Fruit fly (Drosophila melanogaster) whole organism, embryonic: Measurements from ENCODE around the gene mRpL13.

Experiments used
- Ada2b ChIP-seq: fragments of 200-800 bp; sonication (Bioruptor generic); IDR thresholded peaks from 2 replicates; pipeline ENCODE4 v1.3.6; 2022; ENCODE audit warnings: missing biosample characterization, missing genetic modification characterization
- BEAF-32 ChIP-seq: fragments of 200-800 bp; sonication (Bioruptor generic); optimal IDR thresholded peaks from 3 replicates; lab custom pipeline; 2017; ENCODE audit warnings: missing biosample characterization, missing genetic modification characterization, mild to moderate bottlenecking, moderate library complexity, missing genetic modification reagents
- CG10209 ChIP-seq: fragments of 200-800 bp; sonication (Bioruptor generic); optimal IDR thresholded peaks from 3 replicates; lab custom pipeline; 2017; ENCODE audit warnings: missing biosample characterization, mild to moderate bottlenecking, missing genetic modification characterization, missing genetic modification reagents
- CG10274 ChIP-seq: fragments of 200-800 bp; sonication (Bioruptor generic); optimal IDR thresholded peaks from 3 replicates; lab custom pipeline; 2017; ENCODE audit warnings: missing biosample characterization, mild to moderate bottlenecking, missing genetic modification characterization
- CG10979 ChIP-seq: fragments of 200-800 bp; sonication (Bioruptor generic); optimal IDR thresholded peaks from 2 replicates; lab custom pipeline; 2018; ENCODE audit warnings: missing biosample characterization, mild to moderate bottlenecking, missing genetic modification characterization, moderate library complexity
- CG11456 ChIP-seq: fragments of 200-800 bp; sonication (Bioruptor generic); IDR thresholded peaks from 3 replicates; pipeline ENCODE4 v1.3.6; 2022; ENCODE audit warnings: missing biosample characterization, missing genetic modification characterization
- CG11504 ChIP-seq: fragments of 200-800 bp; sonication (Bioruptor generic); optimal IDR thresholded peaks from 3 replicates; lab custom pipeline; 2019; ENCODE audit warnings: missing biosample characterization, mild to moderate bottlenecking, missing genetic modification characterization, moderate library complexity
- CG11696 ChIP-seq: fragments of 200-800 bp; sonication (Bioruptor generic); IDR thresholded peaks from 2 replicates; pipeline ENCODE4 v1.3.6; 2022; ENCODE audit warnings: missing biosample characterization, missing genetic modification characterization
- CG14014 ChIP-seq: fragments of 200-800 bp; sonication (Bioruptor generic); IDR thresholded peaks from 2 replicates; pipeline ENCODE4 v1.3.6; 2022; ENCODE audit warnings: missing biosample characterization, missing genetic modification characterization
- CG14710 ChIP-seq: fragments of 200-800 bp; sonication (Bioruptor generic); optimal IDR thresholded peaks from 3 replicates; lab custom pipeline; 2019; ENCODE audit warnings: missing biosample characterization, mild to moderate bottlenecking, missing genetic modification characterization, moderate library complexity
- CG1602 ChIP-seq: fragments of 200-800 bp; sonication (Bioruptor generic); optimal IDR thresholded peaks from 3 replicates; lab custom pipeline; 2016; ENCODE audit warnings: missing biosample characterization, missing genetic modification characterization
- CG1647 ChIP-seq: fragments of 200-800 bp; sonication (Bioruptor generic); optimal IDR thresholded peaks from 3 replicates; lab custom pipeline; 2016; ENCODE audit warnings: missing biosample characterization, missing genetic modification characterization
- CG16863 ChIP-seq: fragments of 200-800 bp; sonication (Bioruptor generic); optimal IDR thresholded peaks from 3 replicates; lab custom pipeline; 2016; ENCODE audit warnings: missing biosample characterization, missing genetic modification characterization
- CG17186 ChIP-seq: fragments of 200-800 bp; sonication (Bioruptor generic); optimal IDR thresholded peaks from 3 replicates; lab custom pipeline; 2017; ENCODE audit warnings: missing biosample characterization, missing genetic modification reagents, missing genetic modification characterization
- CG18619 ChIP-seq: fragments of 200-800 bp; sonication (Bioruptor generic); optimal IDR thresholded peaks from 3 replicates; lab custom pipeline; 2017; ENCODE audit warnings: missing biosample characterization, mild to moderate bottlenecking, missing genetic modification characterization
- CG30020 ChIP-seq: fragments of 200-800 bp; optimal IDR thresholded peaks from 2 replicates; lab custom pipeline; 2019; ENCODE audit warnings: missing biosample characterization, mild to moderate bottlenecking, missing genetic modification characterization, moderate library complexity
- CG3407 ChIP-seq: fragments of 200-800 bp; sonication (Bioruptor generic); optimal IDR thresholded peaks from 2 replicates; lab custom pipeline; 2018; ENCODE audit warnings: missing biosample characterization, mild to moderate bottlenecking, missing genetic modification characterization
- CG6791 ChIP-seq: fragments of 200-800 bp; sonication (Bioruptor generic); IDR thresholded peaks from 3 replicates; pipeline ENCODE4 v1.3.6; 2022; ENCODE audit warnings: missing biosample characterization, missing genetic modification characterization; ENCODE audit not compliant: partially characterized antibody
- CG6854 ChIP-seq: fragments of 200-800 bp; sonication (Bioruptor generic); optimal IDR thresholded peaks from 3 replicates; lab custom pipeline; 2017; ENCODE audit warnings: missing biosample characterization, mild to moderate bottlenecking, missing genetic modification characterization
- CG7357 ChIP-seq: fragments of 200-800 bp; sonication (Bioruptor generic); IDR thresholded peaks from 3 replicates; pipeline ENCODE4 v1.3.6; 2022; ENCODE audit warnings: missing biosample characterization, missing genetic modification characterization
- Chrac-16 ChIP-seq: fragments of 200-800 bp; sonication (Bioruptor generic); optimal IDR thresholded peaks from 3 replicates; lab custom pipeline; 2016; ENCODE audit warnings: missing biosample characterization, missing genetic modification characterization
- CkIIα-i1 ChIP-seq: fragments of 200-800 bp; sonication (Bioruptor generic); IDR thresholded peaks from 2 replicates; pipeline ENCODE4 v1.3.6; 2022; ENCODE audit warnings: missing biosample characterization, missing genetic modification characterization
- D ChIP-seq, 2 experiments: fragments of 200-800 bp in 1 of 2; fragments of >200 bp in 1 of 2; sonication (Bioruptor generic) in 1 of 2; optimal IDR thresholded peaks; 2 replicates in 1 of 2; 3 replicates in 1 of 2; lab custom pipeline; 2017; ENCODE audit warnings: mild to moderate bottlenecking in 1 of 2, missing biosample characterization in 1 of 2, missing genetic modification characterization in 1 of 2, missing genetic modification reagents in 1 of 2
- Deaf1 ChIP-seq: fragments of 200-800 bp; optimal IDR thresholded peaks from 3 replicates; lab custom pipeline; 2019; ENCODE audit warnings: missing biosample characterization, mild to moderate bottlenecking, missing genetic modification characterization, moderate library complexity
- Hey ChIP-seq: fragments of 200-800 bp; sonication (Bioruptor generic); optimal IDR thresholded peaks from 3 replicates; lab custom pipeline; 2018; ENCODE audit warnings: missing biosample characterization, mild to moderate bottlenecking, missing genetic modification characterization
- Meics ChIP-seq: fragments of 200-800 bp; sonication (Bioruptor generic); optimal IDR thresholded peaks from 2 replicates; lab custom pipeline; 2017; ENCODE audit warnings: missing biosample characterization, mild to moderate bottlenecking, missing genetic modification characterization
- Mes4 ChIP-seq: fragments of 200-800 bp; sonication (Bioruptor generic); optimal IDR thresholded peaks from 2 replicates; lab custom pipeline; 2016; ENCODE audit warnings: missing biosample characterization, missing genetic modification characterization
- Sin3A ChIP-seq: fragments of >200 bp; optimal IDR thresholded peaks from 2 replicates; lab custom pipeline; 2018
- Six4 ChIP-seq: fragments of 200-800 bp; sonication (Bioruptor generic); optimal IDR thresholded peaks from 2 replicates; lab custom pipeline; 2016; ENCODE audit warnings: missing biosample characterization, missing genetic modification characterization
- Sry-β ChIP-seq: fragments of 200-800 bp; sonication (Bioruptor generic); optimal IDR thresholded peaks from 2 replicates; lab custom pipeline; 2018; ENCODE audit warnings: missing biosample characterization, mild to moderate bottlenecking, missing genetic modification characterization, moderate library complexity
- Usf ChIP-seq: fragments of 200-800 bp; sonication (Bioruptor generic); optimal IDR thresholded peaks from 2 replicates; lab custom pipeline; 2017; ENCODE audit warnings: missing genotype, missing biosample characterization, missing genetic modification characterization
- abd-A ChIP-seq: fragments of 200-800 bp; sonication (Bioruptor generic); optimal IDR thresholded peaks from 3 replicates; lab custom pipeline; 2019; ENCODE audit warnings: missing biosample characterization, mild to moderate bottlenecking, missing genetic modification characterization, moderate library complexity
- amos ChIP-seq: fragments of 200-800 bp; sonication (Bioruptor generic); IDR thresholded peaks from 2 replicates; pipeline ENCODE4 v1.3.6; 2022; ENCODE audit warnings: missing biosample characterization, missing genetic modification characterization; ENCODE audit not compliant: partially characterized antibody
- ato ChIP-seq: fragments of 200-800 bp; sonication (Bioruptor generic); IDR thresholded peaks from 2 replicates; pipeline ENCODE4 v1.3.6; 2022; ENCODE audit warnings: missing biosample characterization, missing genetic modification characterization; ENCODE audit not compliant: partially characterized antibody
- bab2 ChIP-seq: fragments of 200-800 bp; sonication (Bioruptor generic); optimal IDR thresholded peaks from 2 replicates; lab custom pipeline; 2016; ENCODE audit warnings: missing biosample characterization, missing genetic modification characterization
- ci ChIP-seq: fragments of 200-800 bp; sonication (Bioruptor generic); IDR thresholded peaks from 3 replicates; pipeline ENCODE4 v1.3.6; 2022; ENCODE audit warnings: missing biosample characterization, missing genetic modification characterization
- croc ChIP-seq: fragments of 200-800 bp; sonication (Bioruptor generic); conservative IDR thresholded peaks from 3 replicates; pipeline ENCODE4 v1.3.6; 2022; ENCODE audit warnings: missing biosample characterization, missing genetic modification characterization
- dpn ChIP-seq, 2 experiments: fragments of 200-800 bp; sonication (Bioruptor generic); optimal IDR thresholded peaks; 3 replicates each; lab custom pipeline; 2016; ENCODE audit warnings: missing biosample characterization in 2 of 2, missing genetic modification characterization in 2 of 2
- gcm ChIP-seq: fragments of 200-800 bp; sonication (Bioruptor generic); optimal IDR thresholded peaks from 2 replicates; lab custom pipeline; 2019; ENCODE audit warnings: missing biosample characterization, mild to moderate bottlenecking, missing genetic modification characterization, moderate library complexity
- hkb ChIP-seq, 2 experiments: fragments of 200-800 bp in 1 of 2; fragments of >200 bp in 1 of 2; sonication (Bioruptor generic) in 1 of 2; IDR thresholded peaks in 1 of 2; optimal IDR thresholded peaks in 1 of 2; 2 replicates each; pipeline versions ENCODE4 v1.3.6 to Lab custom; 2017 to 2022; ENCODE audit warnings: missing biosample characterization in 1 of 2, missing genetic modification characterization in 1 of 2
- hth ChIP-seq: fragments of >200 bp; optimal IDR thresholded peaks from 2 replicates; lab custom pipeline; 2017; ENCODE audit warnings: inconsistent platforms
- klu ChIP-seq: fragments of 200-800 bp; sonication (Bioruptor generic); IDR thresholded peaks from 2 replicates; pipeline ENCODE4 v1.3.6; 2022; ENCODE audit warnings: missing biosample characterization, missing genetic modification characterization
- scrt ChIP-seq: fragments of 200-800 bp; sonication (Bioruptor generic); optimal IDR thresholded peaks from 2 replicates; lab custom pipeline; 2018; ENCODE audit warnings: missing biosample characterization, mild to moderate bottlenecking, missing genetic modification characterization, moderate library complexity
- sens ChIP-seq: fragments of 200-800 bp; sonication (Bioruptor generic); peaks from one replicate; lab custom pipeline; 2016; ENCODE audit warnings: missing biosample characterization, missing genetic modification characterization
- slbo ChIP-seq: fragments of 200-800 bp; sonication (Bioruptor generic); IDR thresholded peaks from 2 replicates; pipeline ENCODE4 v1.3.6; 2022; ENCODE audit warnings: missing biosample characterization, missing genetic modification characterization
- slou ChIP-seq: fragments of 200-800 bp; sonication (Bioruptor generic); optimal IDR thresholded peaks from 3 replicates; lab custom pipeline; 2016; ENCODE audit warnings: missing biosample characterization, missing genetic modification characterization
- sob ChIP-seq: fragments of 200-800 bp; sonication (Bioruptor generic); IDR thresholded peaks from 2 replicates; pipeline ENCODE4 v1.3.6; 2022; ENCODE audit warnings: missing biosample characterization, missing genetic modification characterization
- tin ChIP-seq: fragments of 200-800 bp; sonication (Bioruptor generic); optimal IDR thresholded peaks from 3 replicates; lab custom pipeline; 2016; ENCODE audit warnings: missing biosample characterization, missing genetic modification characterization
- toy ChIP-seq: fragments of 200-800 bp; sonication (Bioruptor generic); IDR thresholded peaks from 2 replicates; pipeline ENCODE4 v1.3.6; 2022; ENCODE audit warnings: missing biosample characterization, missing genetic modification characterization
- tup ChIP-seq: fragments of 200-800 bp; sonication (Bioruptor generic); optimal IDR thresholded peaks from 2 replicates; lab custom pipeline; 2016; ENCODE audit warnings: missing biosample characterization, mild to moderate bottlenecking, missing genetic modification characterization, moderate library complexity

The mRpL13 gene

dm6 chr2L:18857635-18858059, 1.4 kb downstream of the mRpL13 start (continued):
- TF ChIP-seq scrt (GFP tag; lab: Kevin White, UChicago) (peak; percentile 82), CG10979 (peak; percentile 87), dpn (GFP tag; optimal IDR thresholded peaks at IDR 0.05; lab: Kevin White, UChicago) (peak; percentile 88 to 92), Deaf1 (tag; lab: Kevin White, UChicago) (peak; percentile 67), CG10274 (GFP tag; lab: Kevin White, UChicago) (peak; percentile 71), CG11456 (GFP tag; lab: Robert Waterston, UW) (peak; percentile 92), Sin3A (no peak), tin (GFP tag; lab: Kevin White, UChicago) (peak; percentile 77), Chrac-16 (GFP tag; lab: Kevin White, UChicago) (peak; percentile 90), hth (lab: Kevin White, UChicago) (no peak), gcm (GFP tag; lab: Kevin White, UChicago) (peak; percentile 89), croc (peak; percentile 80), CG1647 (GFP tag; lab: Kevin White, UChicago) (peak; percentile 62), CG6854 (peak; percentile 84), Usf (GFP tag; lab: Kevin White, UChicago) (peak; percentile 80), CG1602 (GFP tag; lab: Kevin White, UChicago) (peak; percentile 89), D (optimal IDR thresholded peaks at IDR 0.05; lab: Kevin White, UChicago) (no peak), D (GFP tag; optimal IDR thresholded peaks at IDR 0.05; lab: Kevin White, UChicago) (peak; percentile 82), CG10209 (GFP tag; lab: Kevin White, UChicago) (peak; percentile 91), Ada2b (GFP tag; lab: Robert Waterston, UW) (peak; percentile 92), CG11504 (tag; lab: Kevin White, UChicago) (peak; percentile 93), CG14014 (GFP tag; lab: Robert Waterston, UW) (peak; percentile 87), Mes4 (GFP tag; lab: Kevin White, UChicago) (peak; percentile 81), CkIIα-i1 (GFP tag; lab: Robert Waterston, UW) (peak; percentile 57; the same call in 1 of the 2 replicates), toy (peak; percentile 79), CG14710 (peak; percentile 93), ato (no peak), Six4 (peak; percentile 87), CG18619 (GFP tag; lab: Kevin White, UChicago) (peak; percentile 87), hkb (optimal IDR thresholded peaks at IDR 0.05; lab: Kevin White, UChicago) (no peak), hkb (GFP tag; IDR thresholded peaks at IDR 0.05; lab: Robert Waterston, UW) (peak; percentile 92), CG11696 (GFP tag; lab: Robert Waterston, UW) (peak; percentile 86), Meics (GFP tag; lab: Kevin White, UChicago) (peak; percentile 91), tup (peak; percentile 95), CG30020 (tag; lab: Kevin White, UChicago) (peak; percentile 52), klu (peak; percentile 78), sob (GFP tag; lab: Robert Waterston, UW) (peak; percentile 90), bab2 (GFP tag; lab: Kevin White, UChicago) (peak; percentile 93), sens (GFP tag; lab: Kevin White, UChicago) (peak; percentile 97), BEAF-32 (GFP tag; lab: Kevin White, UChicago) (peak; percentile 50), Sry-β (GFP tag; lab: Kevin White, UChicago) (peak; percentile 67), amos (GFP tag; lab: Robert Waterston, UW) (no peak), abd-A (tag; lab: Kevin White, UChicago) (no peak), ci (GFP tag; lab: Robert Waterston, UW) (peak; percentile 96), CG17186 (GFP tag; lab: Kevin White, UChicago) (peak; percentile 40), slbo (GFP tag; lab: Robert Waterston, UW) (peak; percentile 94), CG16863 (GFP tag; lab: Kevin White, UChicago) (peak; percentile 82), CG7357 (GFP tag; lab: Robert Waterston, UW) (peak; percentile 81), Hey (tag; lab: Kevin White, UChicago) (peak; percentile 74), CG6791 (GFP tag; lab: Robert Waterston, UW) (no peak), CG3407 (GFP tag; lab: Kevin White, UChicago) (peak; percentile 82), slou (GFP tag; lab: Kevin White, UChicago) (peak; percentile 63)
